Fruit fly (Drosophila melanogaster): ENCODE data around the gene CG10137.

DNA sequence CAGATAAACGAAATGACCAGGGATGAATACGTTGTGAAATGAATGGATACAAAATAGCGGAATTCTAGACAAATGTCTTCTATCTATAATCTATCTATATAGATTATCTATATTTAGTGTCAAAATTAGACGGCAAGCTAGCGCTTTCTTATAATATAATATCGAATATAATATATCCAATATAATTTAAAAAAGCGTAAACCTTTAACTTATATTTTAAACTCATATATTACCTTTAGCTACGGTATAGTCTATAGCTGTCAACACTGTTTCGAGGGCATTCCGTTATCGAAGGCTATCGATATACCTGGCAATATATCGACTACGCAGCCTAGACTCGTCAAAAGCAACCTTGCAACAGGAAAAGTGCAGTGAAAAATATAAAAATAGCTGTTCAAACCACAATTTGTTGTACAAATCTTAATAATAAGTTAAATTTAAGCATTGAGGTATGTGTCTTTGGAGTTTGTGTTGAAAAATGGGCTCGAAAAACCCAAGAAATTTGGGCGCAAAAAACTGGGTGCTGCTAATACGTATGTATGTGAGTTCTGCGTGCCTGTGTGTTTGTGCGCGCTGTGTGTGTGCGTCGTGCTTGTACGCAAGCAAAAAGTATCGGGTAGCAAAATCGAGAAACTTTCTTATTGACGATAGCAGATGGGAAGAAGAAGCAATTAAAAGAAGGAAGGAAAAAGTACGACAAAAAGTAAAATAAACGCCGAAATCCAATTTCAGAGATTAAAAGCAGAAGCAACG is 33.4 kb upstream of the CG10137 start, which contains the start of the genes swm and Ctu2:
- TF ChIP-seq CG8478 (optimal IDR thresholded peaks at IDR 0.05), result no peak
- no peak for TF ChIP-seq CTCF (optimal IDR thresholded peaks at IDR 0.05)
